Fruit fly (Drosophila melanogaster): ENCODE results near the gene prage.
A peak's percentile ranks its signal among the peaks of the same experiment; 100 is the strongest.

prage gene

DNA sequence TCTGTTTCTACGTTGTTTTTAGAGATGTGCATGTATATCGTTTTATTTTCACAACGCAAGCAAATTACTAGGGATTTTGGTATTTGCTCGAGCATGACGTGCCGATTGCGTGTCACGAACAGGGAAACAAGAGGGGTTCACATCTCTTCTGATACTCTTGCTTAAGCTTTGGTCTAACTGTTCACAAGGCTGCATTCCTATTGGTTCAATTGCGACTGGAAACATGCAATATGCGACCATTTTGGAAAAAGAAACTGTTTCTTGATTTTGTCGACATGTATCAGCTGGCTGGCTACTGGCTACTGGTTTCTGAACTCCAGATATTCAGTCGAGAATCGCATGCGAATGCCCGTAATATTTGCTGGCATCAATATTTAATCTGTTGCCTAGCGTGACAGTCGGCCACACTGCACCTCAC lies 106.6 kb downstream of the prage start, which contains the start of gene Coa8 (continued):
- TF ChIP-seq Opbp (GFP tag; IDR thresholded peaks at IDR 0.05; ENCODE audit: partially characterized antibody), result peak; percentile 57; the same call in 1 of the 3 replicates
- TF ChIP-seq CG31365 (tag; optimal IDR thresholded peaks at IDR 0.05), result no peak
- no peak for TF ChIP-seq slou (GFP tag; optimal IDR thresholded peaks at IDR 0.05)
- no peak for TF ChIP-seq CG2199 (GFP tag; IDR thresholded peaks at IDR 0.05)
- peak; percentile 62; the same call in 1 of the 3 replicates for TF ChIP-seq Dbx (GFP tag; IDR thresholded peaks at IDR 0.05)
- TF ChIP-seq CG6689 (GFP tag; IDR thresholded peaks at IDR 0.05), result peak; percentile 25; the same call in 1 of the 2 replicates
- TF ChIP-seq CG2116 (GFP tag; optimal IDR thresholded peaks at IDR 0.05), result peak; percentile 3
- TF ChIP-seq bsh (GFP tag; optimal IDR thresholded peaks at IDR 0.05), result peak in 1 of 2 experiments; percentile 11
- TF ChIP-seq bbx (GFP tag; IDR thresholded peaks at IDR 0.05; ENCODE audit: partially characterized antibody), result peak; percentile 7; the same call in 1 of the 2 replicates
- no peak for TF ChIP-seq gce (GFP tag; IDR thresholded peaks at IDR 0.05)
- TF ChIP-seq CG9876 (GFP tag; optimal IDR thresholded peaks at IDR 0.05), result peak; percentile 17
- TF ChIP-seq C15 (GFP tag; IDR thresholded peaks at IDR 0.05), result no peak
- TF ChIP-seq CG13123 (GFP tag; optimal IDR thresholded peaks at IDR 0.05), result no peak
- TF ChIP-seq CG14441 (GFP tag; IDR thresholded peaks at IDR 0.05), result peak; percentile 52; the same call in 1 of the 2 replicates
- 0 out of 3 replicates have a peak, but pooled peaks have one; percentile 43 for TF ChIP-seq CG11456 (GFP tag; IDR thresholded peaks at IDR 0.05)
- TF ChIP-seq stwl (tag; optimal IDR thresholded peaks at IDR 0.05), result no peak
- peak; percentile 51 for TF ChIP-seq NfI (GFP tag; optimal IDR thresholded peaks at IDR 0.05)
- TF ChIP-seq cato (GFP tag; optimal IDR thresholded peaks at IDR 0.05; ENCODE audit: borderline replicate concordance), result no peak
- no peak for TF ChIP-seq CG1602 (GFP tag; optimal IDR thresholded peaks at IDR 0.05)
- no peak for TF ChIP-seq CG6175 (GFP tag; IDR thresholded peaks at IDR 0.05)
- peak; percentile 53 for TF ChIP-seq unpg (GFP tag; optimal IDR thresholded peaks at IDR 0.05)
- TF ChIP-seq lilli (GFP tag; optimal IDR thresholded peaks at IDR 0.05), result peak; percentile 53
- TF ChIP-seq CG30403 (GFP tag; optimal IDR thresholded peaks at IDR 0.05), result peak; percentile 23
- TF ChIP-seq run (tag; optimal IDR thresholded peaks at IDR 0.05), result no peak
- peak; percentile 12 for TF ChIP-seq pnt (GFP tag; optimal IDR thresholded peaks at IDR 0.05)
- TF ChIP-seq MESR4 (GFP tag; optimal IDR thresholded peaks at IDR 0.05), result no peak
- TF ChIP-seq CG1529 (GFP tag; optimal IDR thresholded peaks at IDR 0.05), result no peak
- TF ChIP-seq CG10209 (GFP tag; optimal IDR thresholded peaks at IDR 0.05), result no peak
- 0 out of 3 replicates have a peak, but pooled peaks have one; percentile 5 for TF ChIP-seq CG7357 (GFP tag; IDR thresholded peaks at IDR 0.05)
- TF ChIP-seq Hsf (GFP tag; optimal IDR thresholded peaks at IDR 0.05), result peak; percentile 21
- 0 out of 3 replicates have a peak, but pooled peaks have one; percentile 44 for TF ChIP-seq so (GFP tag; IDR thresholded peaks at IDR 0.05)
- TF ChIP-seq CG17385 (GFP tag; optimal IDR thresholded peaks at IDR 0.05), result peak; percentile 31
- 0 out of 2 replicates have a peak, but pooled peaks have one; percentile 11 for TF ChIP-seq onecut (GFP tag; IDR thresholded peaks at IDR 0.05)
- TF ChIP-seq PHDP (tag; optimal IDR thresholded peaks at IDR 0.05), result peak; percentile 30
- TF ChIP-seq CG4617 (GFP tag; optimal IDR thresholded peaks at IDR 0.05; ENCODE audit: borderline replicate concordance), result peak; percentile 45
- TF ChIP-seq CG10959 (GFP tag; IDR thresholded peaks at IDR 0.05), result 0 out of 2 replicates have a peak, but pooled peaks have one; percentile 9
- peak; percentile 56 for TF ChIP-seq amos (GFP tag; IDR thresholded peaks at IDR 0.05; ENCODE audit: partially characterized antibody)
- TF ChIP-seq lmd (GFP tag; IDR thresholded peaks at IDR 0.05), result peak; percentile 50; the same call in 1 of the 2 replicates
- no peak for TF ChIP-seq disco-r (GFP tag; optimal IDR thresholded peaks at IDR 0.05)
- peak; percentile 2 for TF ChIP-seq Bteb2 (GFP tag; optimal IDR thresholded peaks at IDR 0.05)
- peak; percentile 39; the same call in 1 of the 2 replicates for TF ChIP-seq Bgb (GFP tag; IDR thresholded peaks at IDR 0.05; ENCODE audit: partially characterized antibody)
- TF ChIP-seq dmrt11E (tag; optimal IDR thresholded peaks at IDR 0.05), result peak; percentile 6
- no peak for TF ChIP-seq usp (GFP tag; optimal IDR thresholded peaks at IDR 0.05)
- no peak for TF ChIP-seq Eip74EF (GFP tag; optimal IDR thresholded peaks at IDR 0.05)
- TF ChIP-seq CoRest (tag; optimal IDR thresholded peaks at IDR 0.05), result peak; percentile 25
- no peak for TF ChIP-seq CG11398 (GFP tag; optimal IDR thresholded peaks at IDR 0.05)
- TF ChIP-seq vnd (GFP tag; IDR thresholded peaks at IDR 0.05; ENCODE audit: partially characterized antibody), result peak; percentile 50
- TF ChIP-seq ara (GFP tag; IDR thresholded peaks at IDR 0.05), result no peak
- TF ChIP-seq CG12104 (GFP tag; optimal IDR thresholded peaks at IDR 0.05), result no peak
- no peak for TF ChIP-seq GATAe (GFP tag; conservative IDR thresholded peaks at IDR 0.05)

Measured in whole organism, embryonic.